Worm (Caenorhabditis elegans): ENCODE results near the gene clc-20.

clc-20 gene

DNA sequence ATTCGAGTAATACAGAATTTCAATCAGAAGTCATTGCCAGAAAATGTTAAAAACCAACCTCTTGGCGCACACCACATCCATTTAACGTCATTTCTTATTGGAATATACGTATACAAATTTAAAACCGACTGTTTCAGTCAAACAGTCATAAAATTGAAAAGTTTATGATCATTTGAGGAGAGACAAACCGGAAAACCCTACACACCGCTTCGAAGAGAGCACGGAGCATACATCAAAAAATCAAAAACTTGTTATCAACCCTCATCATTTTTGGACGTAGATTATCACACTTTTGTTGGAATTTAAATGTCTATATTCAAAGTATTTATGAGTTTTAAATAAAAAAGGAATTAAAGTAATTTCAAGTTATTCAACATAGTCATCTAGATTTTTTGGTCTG, 18.6 kb downstream of the clc-20 start, which contains the start of gene T24C4.10:
T24C4.10 (minus strand) TSS at position 230 of the 400 bp plus-strand sequence.
- no peak for TF ChIP-seq unc-42 (tag; optimal IDR thresholded peaks at IDR 0.05)
- TF ChIP-seq ztf-16 (tag; optimal IDR thresholded peaks at IDR 0.05) = no peak
- no peak for TF ChIP-seq F13H6.1 (tag; optimal IDR thresholded peaks at IDR 0.05)
- TF ChIP-seq che-1 (tag; optimal IDR thresholded peaks at IDR 0.05) = no peak
- TF ChIP-seq nhr-232 (tag; optimal IDR thresholded peaks at IDR 0.05) = no peak
- TF ChIP-seq tbx-2 (tag; optimal IDR thresholded peaks at IDR 0.05) = no peak
- no peak for TF ChIP-seq unc-55 (GFP tag; optimal IDR thresholded peaks at IDR 0.05)
- no peak for TF ChIP-seq madf-2 (tag; optimal IDR thresholded peaks at IDR 0.05)
- no peak for TF ChIP-seq ttx-3 (tag; optimal IDR thresholded peaks at IDR 0.05)
- no peak for TF ChIP-seq pax-1 (tag; optimal IDR thresholded peaks at IDR 0.05)
- no peak for TF ChIP-seq pag-3 (tag; optimal IDR thresholded peaks at IDR 0.05; ENCODE audit: borderline replicate concordance)
- no peak for TF ChIP-seq mec-3 (tag; optimal IDR thresholded peaks at IDR 0.05; ENCODE audit: borderline replicate concordance)
- no peak for TF ChIP-seq dve-1 (tag; optimal IDR thresholded peaks at IDR 0.05)
- TF ChIP-seq pat-9 (tag; optimal IDR thresholded peaks at IDR 0.05) = no peak

DNA sequence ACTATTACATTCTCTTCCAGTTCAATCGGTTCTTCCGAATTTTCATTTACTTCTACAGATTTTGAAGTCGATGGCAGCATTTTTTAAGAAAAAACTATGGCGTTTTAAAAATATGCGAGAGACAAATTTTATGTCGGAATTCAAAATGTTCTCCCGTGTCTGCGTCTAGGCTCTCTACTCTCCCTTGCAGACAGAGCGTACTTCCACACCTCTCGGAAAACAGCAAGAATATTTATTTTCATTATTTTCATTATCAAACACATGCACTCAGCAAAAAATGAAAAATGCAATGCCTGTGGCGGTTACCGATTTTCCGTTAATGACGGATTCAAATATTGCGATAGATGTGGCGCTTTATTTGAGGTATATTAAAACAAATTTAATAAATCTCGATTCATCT, 23.1 kb downstream of the clc-20 start, which contains the start of the genes ztf-18 and F23H11.2:
ztf-18 (minus strand) TSS at position 188 of the 400 bp plus-strand sequence.
F23H11.2 (plus strand) TSS at position 223 of the 400 bp plus-strand sequence.
- no peak for TF ChIP-seq T23F11.4 (GFP tag; optimal IDR thresholded peaks at IDR 0.05)
- TF ChIP-seq ceh-31 (tag; optimal IDR thresholded peaks at IDR 0.05) = no peak
- no peak for TF ChIP-seq eyg-1 (tag; optimal IDR thresholded peaks at IDR 0.05)
- TF ChIP-seq syd-9 (tag; optimal IDR thresholded peaks at IDR 0.05) = no peak
- TF ChIP-seq pros-1 (tag; optimal IDR thresholded peaks at IDR 0.05) = no peak
- TF ChIP-seq ttx-3 (tag; optimal IDR thresholded peaks at IDR 0.05) = no peak
- TF ChIP-seq unc-55 (GFP tag; optimal IDR thresholded peaks at IDR 0.05) = no peak
- TF ChIP-seq unc-42 (tag; optimal IDR thresholded peaks at IDR 0.05) = no peak
- no peak for TF ChIP-seq ceh-48 (tag; optimal IDR thresholded peaks at IDR 0.05)
- no peak for TF ChIP-seq gmeb-2 (tag; optimal IDR thresholded peaks at IDR 0.05)
- no peak for TF ChIP-seq unc-86 (tag; optimal IDR thresholded peaks at IDR 0.05)
- TF ChIP-seq odd-2 (tag; optimal IDR thresholded peaks at IDR 0.05) = no peak
- no peak for TF ChIP-seq K02D7.2 (tag; optimal IDR thresholded peaks at IDR 0.05)
- TF ChIP-seq tbx-2 (tag; optimal IDR thresholded peaks at IDR 0.05) = no peak
- no peak for TF ChIP-seq sox-2 (GFP tag; IDR thresholded peaks at IDR 0.05)
- no peak for TF ChIP-seq sdc-2 (tag; optimal IDR thresholded peaks at IDR 0.05)
- TF ChIP-seq fax-1 (tag; optimal IDR thresholded peaks at IDR 0.05) = no peak
- TF ChIP-seq dve-1 (tag; optimal IDR thresholded peaks at IDR 0.05) = no peak

ce11 chrIII:896904-897303, 24.5 kb downstream of the clc-20 start:
- TF ChIP-seq lin-11 (tag; optimal IDR thresholded peaks at IDR 0.05) = no peak
- TF ChIP-seq ceh-31 (tag; optimal IDR thresholded peaks at IDR 0.05) = no peak
- TF ChIP-seq lim-6 (tag; optimal IDR thresholded peaks at IDR 0.05) = no peak
- no peak for TF ChIP-seq ceh-22 (tag; optimal IDR thresholded peaks at IDR 0.05)
- TF ChIP-seq odd-2 (tag; optimal IDR thresholded peaks at IDR 0.05) = no peak
- no peak for TF ChIP-seq npax-4 (tag; optimal IDR thresholded peaks at IDR 0.05)
- no peak for TF ChIP-seq fkh-10 (GFP tag; optimal IDR thresholded peaks at IDR 0.05)
- TF ChIP-seq ceh-18 (tag; optimal IDR thresholded peaks at IDR 0.05) = no peak
- TF ChIP-seq fkh-6 (tag; optimal IDR thresholded peaks at IDR 0.05) = no peak
- TF ChIP-seq elt-4 (tag; optimal IDR thresholded peaks at IDR 0.05) = no peak
- no peak for TF ChIP-seq hlh-15 (tag; optimal IDR thresholded peaks at IDR 0.05)
- TF ChIP-seq ceh-48 (tag; optimal IDR thresholded peaks at IDR 0.05) = no peak

- TF ChIP-seq unc-3 (GFP tag; conservative IDR thresholded peaks at IDR 0.05) = no peak
- no peak for TF ChIP-seq unc-3 (tag; optimal IDR thresholded peaks at IDR 0.05)
- no peak for TF ChIP-seq F13H6.1 (tag; optimal IDR thresholded peaks at IDR 0.05)
- TF ChIP-seq ceh-22 (tag; optimal IDR thresholded peaks at IDR 0.05) = no peak
- no peak for TF ChIP-seq npax-4 (tag; optimal IDR thresholded peaks at IDR 0.05)
- TF ChIP-seq madf-2 (tag; optimal IDR thresholded peaks at IDR 0.05) = no peak
- TF ChIP-seq zip-5 (tag; optimal IDR thresholded peaks at IDR 0.05) = no peak
- no peak for TF ChIP-seq fax-1 (tag; optimal IDR thresholded peaks at IDR 0.05)
- no peak for TF ChIP-seq hlh-30 (tag; optimal IDR thresholded peaks at IDR 0.05; ENCODE audit: insufficient read depth)
- no peak for TF ChIP-seq dmd-4 (tag; optimal IDR thresholded peaks at IDR 0.05; ENCODE audit: borderline replicate concordance)
- TF ChIP-seq T23F11.4 (GFP tag; optimal IDR thresholded peaks at IDR 0.05) = no peak
These were observed 27.8 kb downstream of the clc-20 start for ce11 chrIII:900134-900533.
